Worm (Caenorhabditis elegans) whole organism, L1 larva: ENCODE results near the gene srx-59.

Source experiments
- C16A3.4 ChIP-seq: fragments of 150-350 bp; optimal IDR thresholded peaks from 2 replicates; lab custom pipeline; 2014; ENCODE audit warnings: missing biosample characterization, missing genetic modification characterization
- ama-1 ChIP-seq: fragments of 150-350 bp; optimal IDR thresholded peaks from 2 replicates; lab custom pipeline; 2014
- ceh-63 ChIP-seq: fragments of 200-800 bp; sonication (Bioruptor generic); optimal IDR thresholded peaks from 2 replicates; lab custom pipeline; 2018; ENCODE audit warnings: mild to moderate bottlenecking, missing genetic modification characterization, missing compliant biosample characterization
- ceh-82 ChIP-seq, 3 experiments: fragments of 150-350 bp in 1 of 3; sonication (generic microtip) in 2 of 3; optimal IDR thresholded peaks; 2 replicates each; lab custom pipeline; 2014 to 2017; ENCODE audit warnings: missing biosample characterization in 3 of 3, missing genetic modification characterization in 3 of 3
- ces-1 ChIP-seq: fragments of 150-350 bp; optimal IDR thresholded peaks from 2 replicates; lab custom pipeline; 2014; ENCODE audit warnings: missing biosample characterization, missing genetic modification reagents, missing genetic modification characterization
- efl-1 ChIP-seq, 4 experiments: fragments of 150-350 bp; optimal IDR thresholded peaks in 3 of 4; peaks in 1 of 4; 1 replicate in 1 of 4; 2 replicates in 3 of 4; lab custom pipeline; 2014; ENCODE audit warnings: missing biosample characterization in 2 of 4, missing genetic modification characterization in 2 of 4, missing genetic modification reagents in 2 of 4
- egl-13 ChIP-seq: sonication (generic microtip); optimal IDR thresholded peaks from 2 replicates; lab custom pipeline; 2016; ENCODE audit warnings: missing genotype, missing genetic modification reagents, missing genetic modification characterization, missing compliant biosample characterization
- egl-27 ChIP-seq, 2 experiments: fragments of 150-350 bp in 1 of 2; sonication (generic microtip); optimal IDR thresholded peaks; 3 replicates each; lab custom pipeline; 2017 to 2018; ENCODE audit warnings: missing biosample characterization in 2 of 2, missing genetic modification characterization in 2 of 2, missing genetic modification reagents in 2 of 2
- fkh-4 ChIP-seq: sonication (generic microtip); optimal IDR thresholded peaks from 2 replicates; lab custom pipeline; 2016; ENCODE audit warnings: missing compliant biosample characterization, missing genetic modification characterization, borderline replicate concordance
- fkh-8 ChIP-seq: sonication (generic microtip); optimal IDR thresholded peaks from 2 replicates; lab custom pipeline; 2016; ENCODE audit warnings: mild to moderate bottlenecking, missing genetic modification characterization, missing compliant biosample characterization
- fos-1 ChIP-seq: fragments of 150-350 bp; optimal IDR thresholded peaks from 2 replicates; lab custom pipeline; 2014; ENCODE audit warnings: missing biosample characterization, missing genetic modification characterization
- hlh-4 ChIP-seq: sonication (generic microtip); optimal IDR thresholded peaks from 2 replicates; lab custom pipeline; 2016; ENCODE audit warnings: mild to moderate bottlenecking, missing genetic modification characterization, missing compliant biosample characterization
- hpl-2 ChIP-seq: fragments of 150-350 bp; optimal IDR thresholded peaks from 2 replicates; lab custom pipeline; 2014; ENCODE audit warnings: missing biosample characterization, missing genetic modification reagents, missing genetic modification characterization
- isw-1 ChIP-seq: fragments of 200-800 bp; sonication (Bioruptor generic); IDR thresholded peaks from 2 replicates; pipeline ENCODE4 v1.3.6; 2022; ENCODE audit warnings: missing genetic modification characterization, missing compliant biosample characterization
- lin-13 ChIP-seq: fragments of 150-350 bp; optimal IDR thresholded peaks from 2 replicates; lab custom pipeline; 2014; ENCODE audit warnings: missing biosample characterization, missing genetic modification reagents, missing genetic modification characterization
- lin-15B ChIP-seq: fragments of 150-350 bp; sonication (generic microtip); optimal IDR thresholded peaks from 3 replicates; lab custom pipeline; 2014; ENCODE audit warnings: missing biosample characterization, missing genetic modification characterization
- lin-35 ChIP-seq, 2 experiments: fragments of 150-350 bp; optimal IDR thresholded peaks; 2 replicates each; lab custom pipeline; 2014; ENCODE audit warnings: missing biosample characterization in 2 of 2, missing genetic modification characterization in 2 of 2, missing genetic modification reagents in 2 of 2
- lin-39 ChIP-seq: fragments of 150-350 bp; optimal IDR thresholded peaks from 2 replicates; lab custom pipeline; 2014; ENCODE audit warnings: missing biosample characterization, missing genetic modification reagents, missing genetic modification characterization
- lir-3 ChIP-seq: sonication (generic microtip); optimal IDR thresholded peaks from 2 replicates; lab custom pipeline; 2016; ENCODE audit warnings: mild to moderate bottlenecking, missing genetic modification characterization, moderate library complexity, missing compliant biosample characterization; ENCODE audit not compliant: poor library complexity
- mab-9 ChIP-seq: fragments of 200-800 bp; sonication (Bioruptor generic); IDR thresholded peaks from 2 replicates; pipeline ENCODE4 v1.3.6; 2022; ENCODE audit warnings: missing genetic modification reagents, missing genetic modification characterization, missing compliant biosample characterization
- mef-2 ChIP-seq: fragments of 150-350 bp; optimal IDR thresholded peaks from 2 replicates; lab custom pipeline; 2014; ENCODE audit warnings: missing biosample characterization, missing genetic modification characterization
- nhr-11 ChIP-seq: fragments of 150-350 bp; optimal IDR thresholded peaks from 2 replicates; lab custom pipeline; 2014; ENCODE audit warnings: missing biosample characterization, missing genetic modification characterization
- nhr-47 ChIP-seq: sonication (generic microtip); optimal IDR thresholded peaks from 2 replicates; lab custom pipeline; 2016; ENCODE audit warnings: mild to moderate bottlenecking, missing genetic modification characterization, moderate library complexity, missing compliant biosample characterization
- nhr-76 ChIP-seq: sonication (generic microtip); optimal IDR thresholded peaks from 2 replicates; lab custom pipeline; 2017; ENCODE audit warnings: missing biosample characterization, missing genetic modification characterization
- nhr-84 ChIP-seq: sonication (generic microtip); optimal IDR thresholded peaks from 2 replicates; lab custom pipeline; 2017; ENCODE audit warnings: missing biosample characterization, missing genetic modification characterization
- rnt-1 ChIP-seq: sonication (generic microtip); optimal IDR thresholded peaks from 2 replicates; lab custom pipeline; 2016; ENCODE audit warnings: mild to moderate bottlenecking, missing genetic modification characterization, moderate library complexity, missing compliant biosample characterization
- skn-1 ChIP-seq: fragments of 150-350 bp; optimal IDR thresholded peaks from 2 replicates; lab custom pipeline; 2014; ENCODE audit warnings: missing biosample characterization, missing genetic modification characterization
- snpc-4 ChIP-seq: fragments of 150-350 bp; optimal IDR thresholded peaks from 2 replicates; lab custom pipeline; 2014; ENCODE audit warnings: missing biosample characterization, missing genetic modification characterization
- sox-4 ChIP-seq: sonication (generic microtip); optimal IDR thresholded peaks from 2 replicates; lab custom pipeline; 2016; ENCODE audit warnings: missing genetic modification characterization, missing compliant biosample characterization
- sptf-1 ChIP-seq: fragments of 150-350 bp; optimal IDR thresholded peaks from 2 replicates; lab custom pipeline; 2014; ENCODE audit warnings: missing biosample characterization, missing genetic modification characterization
- tbx-2 ChIP-seq: sonication (generic microtip); optimal IDR thresholded peaks from 2 replicates; lab custom pipeline; 2016; ENCODE audit warnings: missing genetic modification characterization, missing compliant biosample characterization
- tlp-1 ChIP-seq: fragments of 150-350 bp; optimal IDR thresholded peaks from 2 replicates; lab custom pipeline; 2014; ENCODE audit warnings: missing biosample characterization, missing genetic modification characterization
- unc-62 ChIP-seq: fragments of 150-350 bp; optimal IDR thresholded peaks from 2 replicates; lab custom pipeline; 2014; ENCODE audit warnings: missing biosample characterization, missing genetic modification reagents, missing genetic modification characterization
- xbp-1 ChIP-seq: sonication (generic microtip); optimal IDR thresholded peaks from 2 replicates; lab custom pipeline; 2016; ENCODE audit warnings: missing genetic modification characterization, missing compliant biosample characterization
- zag-1 ChIP-seq: fragments of 150-350 bp; optimal IDR thresholded peaks from 2 replicates; lab custom pipeline; 2014; ENCODE audit warnings: missing biosample characterization, missing genetic modification characterization

Gene srx-59

DNA sequence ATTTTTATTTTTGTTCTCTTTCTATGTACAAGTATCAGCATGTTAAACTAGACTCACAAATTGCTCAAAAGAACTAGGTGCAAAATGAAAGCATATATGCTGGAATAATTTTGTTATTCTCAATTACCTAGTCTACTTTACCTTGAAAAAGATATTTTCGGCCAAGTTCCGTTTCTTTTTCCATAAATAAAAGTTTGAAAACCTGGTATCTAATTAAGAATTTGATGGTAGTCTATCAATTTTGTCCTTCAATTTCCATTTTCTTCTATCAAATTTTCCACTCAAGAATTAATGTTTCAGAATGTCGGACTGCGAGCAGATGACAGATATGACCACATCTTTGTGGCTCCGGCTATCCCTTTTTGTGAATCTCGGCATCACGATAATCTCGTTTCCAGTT, 32.2 kb downstream of the srx-59 start, which contains the start of gene srab-4:
Gene srab-4 (plus strand): TSS at position 301 of the 400 bp plus-strand sequence.
- no peak for TF ChIP-seq nhr-76 (tag; lab: Kevin White, UChicago)
- no peak for TF ChIP-seq isw-1
- no peak for TF ChIP-seq zag-1
- TF ChIP-seq unc-62: no peak
- TF ChIP-seq sox-4: no peak
- TF ChIP-seq mab-9 (GFP tag; lab: Robert Waterston, UW): no peak
- TF ChIP-seq snpc-4 (tag; lab: Kevin White, UChicago): no peak
- TF ChIP-seq fkh-8 (tag; lab: Kevin White, UChicago): no peak
- no peak for TF ChIP-seq ces-1 (GFP tag; lab: Kevin White, UChicago)
- no peak for TF ChIP-seq skn-1
- TF ChIP-seq sptf-1 (tag; lab: Kevin White, UChicago): no peak
- TF ChIP-seq hlh-4: no peak
- TF ChIP-seq rnt-1: no peak
- no peak for TF ChIP-seq fkh-4 (tag; lab: Kevin White, UChicago)
- TF ChIP-seq nhr-47: no peak
- no peak for TF ChIP-seq egl-13 (tag; lab: Kevin White, UChicago)
- no peak for TF ChIP-seq hpl-2 (GFP tag; lab: Kevin White, UChicago)
- no peak for TF ChIP-seq egl-27 (tag; optimal IDR thresholded peaks at IDR 0.05; lab: Kevin White, UChicago)
- TF ChIP-seq mef-2: no peak

- no peak for TF ChIP-seq tbx-2 (tag; lab: Kevin White, UChicago)
- TF ChIP-seq lin-35 (GFP tag; optimal IDR thresholded peaks at IDR 0.05; lab: Kevin White, UChicago): no peak
- TF ChIP-seq lin-15B (tag; lab: Kevin White, UChicago): no peak
- TF ChIP-seq nhr-84 (tag; lab: Kevin White, UChicago): no peak
Measured at ce11 chrV:7005964-7006363, 34.3 kb downstream of the srx-59 start, which contains the start of gene spig-10. TSS of gene spig-10 (plus strand) at chrV:7006264.

DNA sequence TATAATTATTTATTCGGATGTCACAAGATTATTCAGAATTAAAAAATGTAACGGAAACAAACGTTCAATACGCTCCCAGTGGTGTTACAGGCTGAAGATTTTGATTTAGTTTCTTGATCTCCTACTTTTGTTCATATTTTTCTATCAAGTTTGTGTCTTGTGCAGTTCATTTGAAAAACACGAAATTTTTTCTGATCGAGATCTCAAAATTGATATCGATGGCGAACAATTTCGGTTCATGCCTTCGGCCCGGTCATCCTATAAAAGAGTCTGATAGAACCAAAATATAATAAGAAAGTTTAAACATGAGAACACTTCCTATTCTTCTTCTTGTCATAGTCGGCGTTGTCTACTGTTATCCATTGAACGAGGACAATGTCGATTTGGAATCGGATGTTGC, 35.6 kb downstream of the srx-59 start, which contains the start of gene drd-10:
Gene drd-10 (plus strand): TSS at position 301 of the 400 bp plus-strand sequence.
- TF ChIP-seq lin-13 (GFP tag; lab: Kevin White, UChicago) (no peak), lin-39 (tag; lab: Kevin White, UChicago) (no peak), ama-1 (no peak), efl-1 (optimal IDR thresholded peaks at IDR 0.05; lab: Kevin White, UChicago) (no peak), efl-1 (GFP tag; optimal IDR thresholded peaks at IDR 0.05 in 1 of 2; lab: Kevin White, UChicago) (no peak), sox-4 (no peak), ceh-82 (tag; optimal IDR thresholded peaks at IDR 0.05; lab: Kevin White, UChicago) (no peak)
- TF ChIP-seq, all 84 proteins: peak for 0

- TF ChIP-seq tlp-1 (tag; lab: Kevin White, UChicago) (no peak), efl-1 (optimal IDR thresholded peaks at IDR 0.05; lab: Kevin White, UChicago) (no peak), efl-1 (GFP tag; optimal IDR thresholded peaks at IDR 0.05 in 1 of 2; lab: Kevin White, UChicago) (peak in 1 of 2 experiments; percentile 31)
Measured at ce11 chrV:7009461-7009860, 37.8 kb downstream of the srx-59 start, which contains the start of gene C33G8.2. TSS of gene C33G8.2 (plus strand) at chrV:7009761.

DNA sequence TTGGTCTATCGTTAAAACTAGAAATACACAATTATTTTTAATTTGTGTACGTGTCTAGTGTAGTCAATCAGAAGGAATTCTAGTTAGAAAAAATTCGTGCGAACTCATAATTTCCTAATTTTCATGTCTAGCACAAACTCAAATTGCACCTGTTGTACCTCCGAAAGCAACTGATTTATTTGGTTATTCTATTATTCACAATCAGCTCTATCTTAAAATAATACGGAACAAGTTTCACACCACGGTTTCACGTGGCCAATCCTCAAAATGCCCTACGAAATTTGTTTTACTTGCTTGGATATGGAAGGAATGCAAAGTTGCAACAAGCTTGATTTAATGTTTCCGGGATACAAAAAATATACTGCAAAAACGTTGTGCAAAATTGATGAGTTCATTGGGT, 41.0 kb downstream of the srx-59 start, which contains the start of gene srw-127:
Gene srw-127 (plus strand): TSS at position 301 of the 400 bp plus-strand sequence.
- TF ChIP-seq C16A3.4 (tag; lab: Kevin White, UChicago) (no peak), lir-3 (tag; lab: Kevin White, UChicago) (no peak)

DNA sequence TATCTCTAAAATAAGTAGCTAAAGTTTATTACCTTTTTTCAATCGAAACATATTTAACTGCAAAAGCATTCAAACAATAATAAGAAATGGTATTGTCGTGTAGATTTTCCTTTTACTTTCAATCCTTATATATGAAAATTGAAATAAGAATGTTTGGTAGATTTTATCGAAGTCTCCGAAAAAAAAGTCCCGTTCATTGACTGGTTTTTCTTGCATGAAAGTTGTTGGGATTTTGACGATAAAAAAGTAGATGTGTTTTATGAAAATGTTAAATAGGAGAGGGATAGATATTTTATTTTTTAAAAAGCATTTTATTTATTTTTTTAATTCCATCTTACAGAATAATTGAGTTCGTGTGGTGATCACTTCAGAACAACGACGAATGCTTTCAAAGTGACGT, 44.2 kb downstream of the srx-59 start, which contains the start of gene C33G8.13:
Gene C33G8.13 (minus strand): TSS at position 101 of the 400 bp plus-strand sequence.
- no peak for TF ChIP-seq fkh-4 (tag; lab: Kevin White, UChicago)
- TF ChIP-seq ceh-63 (GFP tag; lab: Kevin White, UChicago): no peak
- TF ChIP-seq sox-4: no peak
- no peak for TF ChIP-seq fos-1 (tag; lab: Kevin White, UChicago)
- TF ChIP-seq lir-3 (tag; lab: Kevin White, UChicago): no peak
- TF ChIP-seq nhr-11 (tag; lab: Kevin White, UChicago): no peak
- no peak for TF ChIP-seq ceh-82 (tag; optimal IDR thresholded peaks at IDR 0.05; lab: Kevin White, UChicago)
- no peak for TF ChIP-seq xbp-1 (tag; lab: Kevin White, UChicago)
- TF ChIP-seq nhr-84 (tag; lab: Kevin White, UChicago): no peak
